Worm (Caenorhabditis elegans): Measurements from ENCODE around the gene B0416.2.

B0416.2 gene

ce11 chrX:9296591-9296990 is 2.4 kb upstream of the B0416.2 start, which contains the start of gene gly-13 (continued):
- TF ChIP-seq madf-9 (GFP tag; conservative IDR thresholded peaks at IDR 0.05) (no peak), aha-1 (tag) (peak; percentile 77), zfp-3 (GFP tag; conservative IDR thresholded peaks at IDR 0.05) (no peak), F44E2.7 (GFP tag; IDR thresholded peaks at IDR 0.05) (no peak), tag-97 (GFP tag; IDR thresholded peaks at IDR 0.05) (no peak), nhr-11 (tag; optimal IDR thresholded peaks at IDR 0.05) (no peak), lin-39 (tag; optimal IDR thresholded peaks at IDR 0.05) (no peak), nhr-48 (tag; optimal IDR thresholded peaks at IDR 0.05) (no peak), mes-2 (tag; optimal IDR thresholded peaks at IDR 0.05; ENCODE audit: poor library complexity, severe bottlenecking) (peak; percentile 84), lir-3 (tag; optimal IDR thresholded peaks at IDR 0.05) (no peak), nhr-111 (GFP tag; optimal IDR thresholded peaks at IDR 0.05) (no peak), pqm-1 (tag; optimal IDR thresholded peaks at IDR 0.05) (no peak), lim-7 (GFP tag; IDR thresholded peaks at IDR 0.05) (no peak), madf-5 (GFP tag; IDR thresholded peaks at IDR 0.05) (no peak), daf-12 (tag; optimal IDR thresholded peaks at IDR 0.05) (no peak), nhr-25 (tag; optimal IDR thresholded peaks at IDR 0.05; ENCODE audit: borderline replicate concordance, insufficient read depth) (no peak), F37D6.2 (tag; optimal IDR thresholded peaks at IDR 0.05) (no peak), ceh-44 (GFP tag; IDR thresholded peaks at IDR 0.05) (no peak), hlh-11 (tag; optimal IDR thresholded peaks at IDR 0.05) (peak; percentile 18), nhr-42 (GFP tag; IDR thresholded peaks at IDR 0.05) (no peak), hmg-1.1 (GFP tag; IDR thresholded peaks at IDR 0.05) (no peak), dmd-8 (GFP tag; IDR thresholded peaks at IDR 0.05) (no peak)

ce11 chrX:9297834-9298233 is 1.1 kb upstream of the B0416.2 start, which contains the start of gene B0416.7:
B0416.7 (minus strand) TSS chrX:9297934.
- no peak for TF ChIP-seq nhr-76 (tag; optimal IDR thresholded peaks at IDR 0.05)
- TF ChIP-seq sdz-12 (GFP tag; optimal IDR thresholded peaks at IDR 0.05): no peak
- no peak for TF ChIP-seq tra-1 (GFP tag; IDR thresholded peaks at IDR 0.05)
- peak; percentile 13 for TF ChIP-seq hlh-30 (tag; optimal IDR thresholded peaks at IDR 0.05; ENCODE audit: insufficient read depth)
- TF ChIP-seq Y105C5A.15 (GFP tag; IDR thresholded peaks at IDR 0.05): no peak

- TF ChIP-seq F44E2.7 (GFP tag; IDR thresholded peaks at IDR 0.05) (no peak), hlh-30 (tag; optimal IDR thresholded peaks at IDR 0.05; ENCODE audit: insufficient read depth) (peak; percentile 33), aha-1 (tag) (peak; percentile 49), hlh-11 (tag; optimal IDR thresholded peaks at IDR 0.05) (peak; percentile 28), Y5F2A.4 (GFP tag; optimal IDR thresholded peaks at IDR 0.05) (no peak), mes-2 (tag; optimal IDR thresholded peaks at IDR 0.05; ENCODE audit: poor library complexity, severe bottlenecking) (no peak), unc-62 (GFP tag; optimal IDR thresholded peaks at IDR 0.05 in 1 of 2) (peak in 1 of 2 experiments; percentile 60), unc-62 (tag; optimal IDR thresholded peaks at IDR 0.05) (no peak)
Observed at ce11 chrX:9300379-9300778, 1.4 kb downstream of the B0416.2 start.

ce11 chrX:9302763-9303162 is 3.8 kb downstream of the B0416.2 start:
- peak in 1 of 2 experiments; percentile 95 for TF ChIP-seq unc-62 (GFP tag; optimal IDR thresholded peaks at IDR 0.05 in 1 of 2)
- TF ChIP-seq unc-62 (tag; optimal IDR thresholded peaks at IDR 0.05): no peak
- TF ChIP-seq lin-38 (GFP tag; IDR thresholded peaks at IDR 0.05): no peak
- TF ChIP-seq zag-1 (tag; optimal IDR thresholded peaks at IDR 0.05): no peak
- TF ChIP-seq vab-7 (GFP tag; IDR thresholded peaks at IDR 0.05): no peak
- no peak for TF ChIP-seq lin-1 (GFP tag; IDR thresholded peaks at IDR 0.05)

ce11 chrX:9303422-9303821 is 4.5 kb downstream of the B0416.2 start, which contains the start of gene tmc-2:
tmc-2 (plus strand) TSS chrX:9303722.
- TF ChIP-seq nhr-25 (tag; optimal IDR thresholded peaks at IDR 0.05; ENCODE audit: borderline replicate concordance, insufficient read depth) (no peak), unc-130 (GFP tag; optimal IDR thresholded peaks at IDR 0.05) (no peak), Y48G9A.11 (GFP tag; IDR thresholded peaks at IDR 0.05) (no peak), dmd-9 (GFP tag; IDR thresholded peaks at IDR 0.05) (no peak), nhr-237 (tag; optimal IDR thresholded peaks at IDR 0.05) (no peak), snpc-1.2 (GFP tag; IDR thresholded peaks at IDR 0.05) (no peak), F49E8.2 (tag; optimal IDR thresholded peaks at IDR 0.05; ENCODE audit: borderline replicate concordance) (no peak), F44E2.7 (GFP tag; IDR thresholded peaks at IDR 0.05) (no peak), egl-43 (GFP tag; IDR thresholded peaks at IDR 0.05) (no peak), F26F4.8 (GFP tag; conservative IDR thresholded peaks at IDR 0.05) (no peak), nhr-77 (tag; optimal IDR thresholded peaks at IDR 0.05) (no peak)
